Fruit fly (Drosophila melanogaster) whole organism, embryonic: ENCODE measurements around the gene srl.

ENCODE experiments used
- Adf1 ChIP-seq: fragments of 200-800 bp; sonication (Bioruptor generic); IDR thresholded peaks from 2 replicates; pipeline ENCODE4 v1.3.6; 2022; ENCODE audit warnings: missing biosample characterization, missing genetic modification characterization
- BEAF-32 ChIP-seq: fragments of 200-800 bp; sonication (Bioruptor generic); optimal IDR thresholded peaks from 3 replicates; lab custom pipeline; 2017; ENCODE audit warnings: missing biosample characterization, missing genetic modification characterization, mild to moderate bottlenecking, moderate library complexity, missing genetic modification reagents
- Bgb ChIP-seq: fragments of 200-800 bp; sonication (Bioruptor generic); IDR thresholded peaks from 2 replicates; pipeline ENCODE4 v1.3.6; 2022; ENCODE audit warnings: missing biosample characterization, missing genetic modification characterization; ENCODE audit not compliant: partially characterized antibody
- CG1024 ChIP-seq: fragments of 200-800 bp; sonication (Bioruptor generic); IDR thresholded peaks from 2 replicates; pipeline ENCODE4 v1.3.6; 2022; ENCODE audit warnings: missing biosample characterization, missing genetic modification characterization
- CG10366 ChIP-seq: fragments of 200-800 bp; sonication (Bioruptor generic); IDR thresholded peaks from 2 replicates; pipeline ENCODE4 v1.3.6; 2022; ENCODE audit warnings: missing biosample characterization, missing genetic modification characterization
- CG11398 ChIP-seq: fragments of 200-800 bp; sonication (Bioruptor generic); optimal IDR thresholded peaks from 2 replicates; lab custom pipeline; 2016; ENCODE audit warnings: missing biosample characterization, missing genetic modification characterization
- CG14014 ChIP-seq: fragments of 200-800 bp; sonication (Bioruptor generic); IDR thresholded peaks from 2 replicates; pipeline ENCODE4 v1.3.6; 2022; ENCODE audit warnings: missing biosample characterization, missing genetic modification characterization
- CG14860 ChIP-seq: fragments of 200-800 bp; sonication (Bioruptor generic); IDR thresholded peaks from 3 replicates; pipeline ENCODE4 v1.3.6; 2022; ENCODE audit warnings: missing biosample characterization, missing genetic modification characterization; ENCODE audit not compliant: partially characterized antibody
- CG15514 ChIP-seq: fragments of 200-800 bp; sonication (Bioruptor generic); optimal IDR thresholded peaks from 3 replicates; lab custom pipeline; 2017; ENCODE audit warnings: missing biosample characterization, missing genetic modification characterization, mild to moderate bottlenecking, moderate library complexity, missing genetic modification reagents
- CG16815 ChIP-seq: fragments of 200-800 bp; sonication (Bioruptor generic); optimal IDR thresholded peaks from 3 replicates; lab custom pipeline; 2017; ENCODE audit warnings: missing biosample characterization, mild to moderate bottlenecking, missing genetic modification characterization
- CG17361 ChIP-seq: fragments of 200-800 bp; sonication (Bioruptor generic); IDR thresholded peaks from 3 replicates; pipeline ENCODE4 v1.3.6; 2022; ENCODE audit warnings: missing biosample characterization, missing genetic modification characterization
- CG17385 ChIP-seq: fragments of 200-800 bp; sonication (Bioruptor generic); optimal IDR thresholded peaks from 3 replicates; lab custom pipeline; 2018; ENCODE audit warnings: missing biosample characterization, mild to moderate bottlenecking, missing genetic modification characterization
- CG17568 ChIP-seq: fragments of 200-800 bp; sonication (Bioruptor generic); optimal IDR thresholded peaks from 2 replicates; lab custom pipeline; 2018; ENCODE audit warnings: missing biosample characterization, mild to moderate bottlenecking, missing genetic modification characterization, moderate library complexity
- CG18619 ChIP-seq: fragments of 200-800 bp; sonication (Bioruptor generic); optimal IDR thresholded peaks from 3 replicates; lab custom pipeline; 2017; ENCODE audit warnings: missing biosample characterization, mild to moderate bottlenecking, missing genetic modification characterization
- CG2202 ChIP-seq: fragments of 200-800 bp; sonication (Bioruptor generic); optimal IDR thresholded peaks from 2 replicates; lab custom pipeline; 2018; ENCODE audit warnings: missing biosample characterization, mild to moderate bottlenecking, missing genetic modification characterization
- CG30431 ChIP-seq: fragments of 200-800 bp; sonication (Bioruptor generic); optimal IDR thresholded peaks from 2 replicates; lab custom pipeline; 2017; ENCODE audit warnings: missing biosample characterization, missing genetic modification characterization
- CG4730 ChIP-seq: fragments of 200-800 bp; sonication (Bioruptor generic); IDR thresholded peaks from 2 replicates; pipeline ENCODE4 v1.3.6; 2022; ENCODE audit warnings: missing biosample characterization, missing genetic modification characterization
- CG6791 ChIP-seq: fragments of 200-800 bp; sonication (Bioruptor generic); IDR thresholded peaks from 3 replicates; pipeline ENCODE4 v1.3.6; 2022; ENCODE audit warnings: missing biosample characterization, missing genetic modification characterization; ENCODE audit not compliant: partially characterized antibody
- CG7745 ChIP-seq: fragments of 200-800 bp; sonication (Bioruptor generic); optimal IDR thresholded peaks from 2 replicates; lab custom pipeline; 2018; ENCODE audit warnings: missing biosample characterization, mild to moderate bottlenecking, missing genetic modification characterization, moderate library complexity
- CG8359 ChIP-seq: fragments of 200-800 bp; sonication (Bioruptor generic); optimal IDR thresholded peaks from 2 replicates; lab custom pipeline; 2017; ENCODE audit warnings: missing biosample characterization, mild to moderate bottlenecking, missing genetic modification characterization, borderline replicate concordance
- CG9609 ChIP-seq: fragments of 200-800 bp; sonication (Bioruptor generic); optimal IDR thresholded peaks from 3 replicates; lab custom pipeline; 2016; ENCODE audit warnings: missing biosample characterization, missing genetic modification characterization
- CG9817 ChIP-seq: fragments of 200-800 bp; sonication (Bioruptor generic); optimal IDR thresholded peaks from 2 replicates; lab custom pipeline; 2018; ENCODE audit warnings: missing biosample characterization, mild to moderate bottlenecking, missing genetic modification characterization, moderate library complexity
- CoRest ChIP-seq: fragments of 200-800 bp; sonication (Bioruptor generic); optimal IDR thresholded peaks from 3 replicates; lab custom pipeline; 2018; ENCODE audit warnings: missing biosample characterization, mild to moderate bottlenecking, missing genetic modification characterization, moderate library complexity
- Dbx ChIP-seq: fragments of 200-800 bp; sonication (Bioruptor generic); IDR thresholded peaks from 3 replicates; pipeline ENCODE4 v1.3.6; 2022; ENCODE audit warnings: missing biosample characterization, missing genetic modification characterization
- Dll ChIP-seq: fragments of 200-800 bp; sonication (Bioruptor generic); IDR thresholded peaks from 4 replicates; pipeline ENCODE4 v1.3.6; 2022; ENCODE audit warnings: missing biosample characterization, missing genetic modification characterization; ENCODE audit not compliant: partially characterized antibody
- Ptx1 ChIP-seq: fragments of 200-800 bp; sonication (Bioruptor generic); IDR thresholded peaks from 2 replicates; pipeline ENCODE4 v1.3.6; 2022; ENCODE audit warnings: missing biosample characterization, missing genetic modification characterization
- Taf1 ChIP-seq: fragments of 200-800 bp; sonication (Bioruptor generic); IDR thresholded peaks from 2 replicates; pipeline ENCODE4 v1.3.6; 2022; ENCODE audit warnings: missing biosample characterization, missing genetic modification characterization
- Xrp1 ChIP-seq: fragments of 200-800 bp; sonication (Bioruptor generic); IDR thresholded peaks from 2 replicates; pipeline ENCODE4 v1.3.6; 2022; ENCODE audit warnings: missing biosample characterization, missing genetic modification characterization
- aop ChIP-seq: fragments of 200-800 bp; sonication (Bioruptor generic); IDR thresholded peaks from 2 replicates; pipeline ENCODE4 v1.3.6; 2022; ENCODE audit warnings: missing biosample characterization, missing genetic modification characterization
- ara ChIP-seq: fragments of 200-800 bp; sonication (Bioruptor generic); IDR thresholded peaks from 2 replicates; pipeline ENCODE4 v1.3.6; 2022; ENCODE audit warnings: missing biosample characterization, missing genetic modification characterization
- chinmo ChIP-seq: fragments of 200-800 bp; sonication (Bioruptor generic); IDR thresholded peaks from 4 replicates; pipeline ENCODE4 v1.3.6; 2022; ENCODE audit warnings: missing biosample characterization, missing genetic modification characterization; ENCODE audit not compliant: partially characterized antibody
- dm ChIP-seq: fragments of 200-800 bp; sonication (Bioruptor generic); optimal IDR thresholded peaks from 3 replicates; lab custom pipeline; 2016; ENCODE audit warnings: missing biosample characterization, missing genetic modification characterization
- fd102C ChIP-seq: fragments of 200-800 bp; sonication (Bioruptor generic); optimal IDR thresholded peaks from 2 replicates; lab custom pipeline; 2018; ENCODE audit warnings: missing biosample characterization, mild to moderate bottlenecking, missing genetic modification characterization, moderate library complexity
- gem ChIP-seq: fragments of 200-800 bp; sonication (Bioruptor generic); optimal IDR thresholded peaks from 2 replicates; lab custom pipeline; 2019; ENCODE audit warnings: missing biosample characterization, mild to moderate bottlenecking, missing genetic modification characterization, moderate library complexity
- grau ChIP-seq: fragments of 200-800 bp; optimal IDR thresholded peaks from 3 replicates; lab custom pipeline; 2019; ENCODE audit warnings: missing biosample characterization, mild to moderate bottlenecking, missing genetic modification characterization, moderate library complexity
- jigr1 ChIP-seq: fragments of 200-800 bp; sonication (Bioruptor generic); IDR thresholded peaks from 3 replicates; pipeline ENCODE4 v1.3.6; 2022; ENCODE audit warnings: missing biosample characterization, missing genetic modification characterization
- lab ChIP-seq: fragments of 200-800 bp; sonication (Bioruptor generic); optimal IDR thresholded peaks from 3 replicates; lab custom pipeline; 2017; ENCODE audit warnings: missing biosample characterization, missing genetic modification characterization, mild to moderate bottlenecking, moderate library complexity, missing genetic modification reagents
- pan ChIP-seq, 4 experiments: fragments of >200 bp in 3 of 4; fragments of 200-800 bp in 1 of 4; sonication (Bioruptor generic) in 1 of 4; optimal IDR thresholded peaks in 3 of 4; IDR thresholded peaks in 1 of 4; 2 replicates each; pipeline versions ENCODE4 v1.3.6 to Lab custom; 2017 to 2022; ENCODE audit warnings: missing biosample characterization in 2 of 4, missing genetic modification characterization in 2 of 4, mixed read lengths in 1 of 4
- peb ChIP-seq: fragments of 200-800 bp; sonication (Bioruptor generic); IDR thresholded peaks from 2 replicates; pipeline ENCODE4 v1.3.6; 2022; ENCODE audit warnings: missing biosample characterization, missing genetic modification characterization
- prd ChIP-seq, 3 experiments: fragments of >200 bp in 2 of 3; fragments of 200-800 bp in 1 of 3; sonication (Bioruptor generic) in 1 of 3; optimal IDR thresholded peaks in 2 of 3; IDR thresholded peaks in 1 of 3; 2 replicates in 2 of 3; 3 replicates in 1 of 3; pipeline versions ENCODE4 v1.3.6 to Lab custom; 2017 to 2022; ENCODE audit warnings: missing biosample characterization in 1 of 3, missing genetic modification characterization in 1 of 3
- pum ChIP-seq: fragments of 200-800 bp; sonication (Bioruptor generic); optimal IDR thresholded peaks from 2 replicates; lab custom pipeline; 2016; ENCODE audit warnings: missing biosample characterization, missing genetic modification characterization
- ranshi ChIP-seq: fragments of 200-800 bp; sonication (Bioruptor generic); IDR thresholded peaks from 2 replicates; pipeline ENCODE4 v1.3.6; 2022; ENCODE audit warnings: missing biosample characterization, missing genetic modification characterization
- seq ChIP-seq: fragments of 200-800 bp; sonication (Bioruptor generic); IDR thresholded peaks from 2 replicates; pipeline ENCODE4 v1.3.6; 2022; ENCODE audit warnings: missing biosample characterization, missing genetic modification characterization
- sisA ChIP-seq: fragments of 200-800 bp; sonication (Bioruptor generic); IDR thresholded peaks from 2 replicates; pipeline ENCODE4 v1.3.6; 2022; ENCODE audit warnings: missing biosample characterization, missing genetic modification characterization
- slou ChIP-seq: fragments of 200-800 bp; sonication (Bioruptor generic); optimal IDR thresholded peaks from 3 replicates; lab custom pipeline; 2016; ENCODE audit warnings: missing biosample characterization, missing genetic modification characterization
- stc ChIP-seq: fragments of 200-800 bp; sonication (Bioruptor generic); IDR thresholded peaks from 2 replicates; pipeline ENCODE4 v1.3.6; 2022; ENCODE audit warnings: missing biosample characterization, missing genetic modification characterization
- tup ChIP-seq: fragments of 200-800 bp; sonication (Bioruptor generic); optimal IDR thresholded peaks from 2 replicates; lab custom pipeline; 2016; ENCODE audit warnings: missing biosample characterization, mild to moderate bottlenecking, missing genetic modification characterization, moderate library complexity
- zfh1 ChIP-seq: fragments of 200-800 bp; sonication (Bioruptor generic); IDR thresholded peaks from 3 replicates; pipeline ENCODE4 v1.3.6; 2022; ENCODE audit warnings: missing biosample characterization, missing genetic modification characterization

srl gene

dm6 chr3R:4433441-4434077 is 4.4 kb upstream of the srl start, which contains the start of the genes eIF3a and CG1074 (continued):
- no peak for TF ChIP-seq prd (optimal IDR thresholded peaks at IDR 0.05; lab: Kevin White, UChicago)
- TF ChIP-seq prd (GFP tag; IDR thresholded peaks at IDR 0.05; lab: Robert Waterston, UW): peak; percentile 41; the same call in 2 of the 3 replicates
- TF ChIP-seq CG6791 (GFP tag; lab: Robert Waterston, UW): peak; percentile 98
- TF ChIP-seq CG18619 (GFP tag; lab: Kevin White, UChicago): peak; percentile 70
- peak; percentile 91 for TF ChIP-seq Dll (GFP tag; lab: Robert Waterston, UW)
- peak; percentile 52 for TF ChIP-seq Adf1
- TF ChIP-seq CG17361 (GFP tag; lab: Robert Waterston, UW): peak; percentile 59; the same call in 2 of the 3 replicates
- TF ChIP-seq CG9609 (GFP tag; lab: Kevin White, UChicago): peak; percentile 53
- TF ChIP-seq ara (GFP tag; lab: Robert Waterston, UW): peak; percentile 47; the same call in 1 of the 2 replicates
- TF ChIP-seq grau (tag; lab: Kevin White, UChicago): peak; percentile 64
- TF ChIP-seq CG16815 (GFP tag; lab: Kevin White, UChicago): no peak
- TF ChIP-seq slou (GFP tag; lab: Kevin White, UChicago): peak; percentile 6
- TF ChIP-seq ranshi (GFP tag; lab: Robert Waterston, UW): peak; percentile 64
- peak; percentile 38; the same call in 1 of the 2 replicates for TF ChIP-seq CG4730 (GFP tag; lab: Robert Waterston, UW)
- TF ChIP-seq peb (GFP tag; lab: Robert Waterston, UW): no peak
- TF ChIP-seq BEAF-32 (GFP tag; lab: Kevin White, UChicago): peak; percentile 99
- TF ChIP-seq pum: peak; percentile 56
- no peak for TF ChIP-seq pan (optimal IDR thresholded peaks at IDR 0.05; lab: Kevin White, UChicago)
- peak in 1 of 2 experiments; percentile 69 for TF ChIP-seq pan (GFP tag; optimal IDR thresholded peaks at IDR 0.05 in 1 of 2, IDR thresholded peaks at IDR 0.05 in 1 of 2)
- TF ChIP-seq Ptx1 (GFP tag; lab: Robert Waterston, UW): no peak
- peak; percentile 73 for TF ChIP-seq CG17385
- TF ChIP-seq CG10366 (GFP tag; lab: Robert Waterston, UW): no peak; the same call in 1 of the 2 replicates
- TF ChIP-seq lab (GFP tag; lab: Kevin White, UChicago): no peak
- TF ChIP-seq aop (GFP tag; lab: Robert Waterston, UW): no peak
- no peak for TF ChIP-seq gem (tag; lab: Kevin White, UChicago)
- TF ChIP-seq Bgb (GFP tag; lab: Robert Waterston, UW): peak; percentile 99
- no peak for TF ChIP-seq CG8359 (GFP tag; lab: Kevin White, UChicago)
- no peak for TF ChIP-seq CG17568 (GFP tag; lab: Kevin White, UChicago)
- TF ChIP-seq CG2202 (tag; lab: Kevin White, UChicago): peak; percentile 44
- TF ChIP-seq seq: no peak
- peak; percentile 51 for TF ChIP-seq CG9817 (tag; lab: Kevin White, UChicago)
- peak; percentile 58 for TF ChIP-seq fd102C (GFP tag; lab: Kevin White, UChicago)
- TF ChIP-seq tup: peak; percentile 10
- TF ChIP-seq CG30431 (GFP tag; lab: Kevin White, UChicago): no peak
- TF ChIP-seq Xrp1 (GFP tag; lab: Robert Waterston, UW): peak; percentile 50
- TF ChIP-seq CG11398 (GFP tag; lab: Kevin White, UChicago): peak; percentile 55
- peak; percentile 55; the same call in 1 of the 2 replicates for TF ChIP-seq stc (GFP tag; lab: Robert Waterston, UW)
- TF ChIP-seq sisA (GFP tag; lab: Robert Waterston, UW): no peak
- peak; percentile 58; the same call in 1 of the 2 replicates for TF ChIP-seq CG14014 (GFP tag; lab: Robert Waterston, UW)
- peak; percentile 51 for TF ChIP-seq CoRest (tag; lab: Kevin White, UChicago)
- TF ChIP-seq Taf1 (GFP tag; lab: Robert Waterston, UW): no peak
- peak; percentile 15 for TF ChIP-seq CG7745
- peak; percentile 97 for TF ChIP-seq chinmo
- TF ChIP-seq jigr1 (GFP tag; lab: Robert Waterston, UW): no peak
- TF ChIP-seq CG15514 (GFP tag; lab: Kevin White, UChicago): peak; percentile 91
- peak; percentile 99 for TF ChIP-seq dm (GFP tag; lab: Kevin White, UChicago)
- TF ChIP-seq CG14860 (GFP tag; lab: Robert Waterston, UW): peak; percentile 97
- peak; percentile 68; the same call in 1 of the 2 replicates for TF ChIP-seq CG1024
- peak; percentile 74; the same call in 2 of the 3 replicates for TF ChIP-seq zfh1
- TF ChIP-seq Dbx (GFP tag; lab: Robert Waterston, UW): peak; percentile 81
